Worm (Caenorhabditis elegans) whole organism, midembryonic: ENCODE measurements around the gene ZC239.22.

Experiments
- T22C8.4 ChIP-seq: fragments of 200-800 bp; sonication (Bioruptor generic); IDR thresholded peaks from 2 replicates; pipeline ENCODE4 v1.3.6; 2022; ENCODE audit warnings: missing genetic modification characterization, missing compliant biosample characterization
- cog-1 ChIP-seq: sonication (generic microtip); optimal IDR thresholded peaks from 2 replicates; lab custom pipeline; 2016; ENCODE audit warnings: missing genetic modification characterization, missing compliant biosample characterization
- flt-1 ChIP-seq: fragments of 200-800 bp; sonication (Bioruptor generic); IDR thresholded peaks from 2 replicates; pipeline ENCODE4 v1.3.6; 2022; ENCODE audit warnings: missing genetic modification characterization, missing compliant biosample characterization
- med-1 ChIP-seq: sonication (generic microtip); optimal IDR thresholded peaks from 2 replicates; lab custom pipeline; 2017; ENCODE audit warnings: missing genetic modification characterization, mild to moderate bottlenecking, missing compliant biosample characterization, antibody characterized with exemption, missing genetic modification reagents; ENCODE audit not compliant: insufficient read depth
- tab-1 ChIP-seq: fragments of 200-800 bp; sonication (Bioruptor generic); IDR thresholded peaks from 2 replicates; pipeline ENCODE4 v1.3.6; 2022; ENCODE audit warnings: missing genetic modification characterization, missing compliant biosample characterization
- ztf-29 ChIP-seq: fragments of 200-800 bp; sonication (Bioruptor generic); IDR thresholded peaks from 2 replicates; pipeline ENCODE4 v1.3.6; 2022; ENCODE audit warnings: missing genetic modification reagents, missing genetic modification characterization, missing compliant biosample characterization

- TF ChIP-seq flt-1 (GFP tag; lab: Robert Waterston, UW) (no peak), tab-1 (no peak), T22C8.4 (no peak), med-1 (GFP tag; lab: Kevin White, UChicago) (no peak), cog-1 (no peak), ztf-29 (GFP tag; lab: Robert Waterston, UW) (no peak)
Measured at ce11 chrII:3249406-3249805, 28.8 kb upstream of the ZC239.22 start, which contains the start of gene clec-124.
